Fruit fly (Drosophila melanogaster): ENCODE results near the gene Prp4k.

dm6 chr3L:160446-161094 is 50.7 kb downstream of the Prp4k start:
- no peak for TF ChIP-seq CG13204 (GFP tag; optimal IDR thresholded peaks at IDR 0.05)
- no peak for TF ChIP-seq Pif1A (GFP tag; optimal IDR thresholded peaks at IDR 0.05)
- TF ChIP-seq CG12605 (GFP tag; IDR thresholded peaks at IDR 0.05): 0 out of 2 replicates have a peak, but pooled peaks have one; percentile 34
- no peak for TF ChIP-seq CG9948 (tag; optimal IDR thresholded peaks at IDR 0.05)
- no peak for TF ChIP-seq EcR (GFP tag; optimal IDR thresholded peaks at IDR 0.05)
- no peak for TF ChIP-seq rn (GFP tag; IDR thresholded peaks at IDR 0.05)
- no peak for TF ChIP-seq CG32121 (GFP tag; IDR thresholded peaks at IDR 0.05)
- TF ChIP-seq CG4496 (GFP tag; IDR thresholded peaks at IDR 0.05): no peak
- TF ChIP-seq fd96Ca (GFP tag; IDR thresholded peaks at IDR 0.05): 0 out of 3 replicates have a peak, but pooled peaks have one; percentile 7

All from whole organism, pupa.